Worm (Caenorhabditis elegans): ENCODE measurements around the gene clec-232.

Gene clec-232

ce11 chrV:16023051-16023450, 47.1 kb downstream of the clec-232 start, which contains the start of gene cwc-15:
Gene cwc-15 (plus strand): TSS chrV:16023351.
- TF ChIP-seq snpc-4 (GFP tag; optimal IDR thresholded peaks at IDR 0.05) (no peak), snpc-4 (tag; optimal IDR thresholded peaks at IDR 0.05) (no peak), sptf-2 (GFP tag; optimal IDR thresholded peaks at IDR 0.05) (no peak), F22D6.2 (tag; optimal IDR thresholded peaks at IDR 0.05) (no peak), ztf-22 (GFP tag; optimal IDR thresholded peaks at IDR 0.05) (no peak), lir-1 (GFP tag; conservative IDR thresholded peaks at IDR 0.05) (no peak), nhr-179 (tag; optimal IDR thresholded peaks at IDR 0.05) (no peak), hsf-1 (GFP tag; IDR thresholded peaks at IDR 0.05) (no peak), D2030.7 (GFP tag; IDR thresholded peaks at IDR 0.05) (no peak), ztf-6 (GFP tag; IDR thresholded peaks at IDR 0.05) (no peak), nhr-27 (tag; optimal IDR thresholded peaks at IDR 0.05) (no peak), dpl-1 (GFP tag; optimal IDR thresholded peaks at IDR 0.05) (no peak), atf-7 (tag; optimal IDR thresholded peaks at IDR 0.05) (no peak), K12H6.12 (tag; optimal IDR thresholded peaks at IDR 0.05) (no peak), F55B11.4 (tag; optimal IDR thresholded peaks at IDR 0.05; ENCODE audit: borderline replicate concordance, insufficient read depth) (no peak), ztf-26 (tag; optimal IDR thresholded peaks at IDR 0.05) (no peak), mxl-1 (tag; optimal IDR thresholded peaks at IDR 0.05) (no peak)

- TF ChIP-seq zfh-2 (GFP tag; conservative IDR thresholded peaks at IDR 0.05) (peak; percentile 79), F39B2.1 (GFP tag; IDR thresholded peaks at IDR 0.05) (no peak)
These were observed 47.6 kb downstream of the clec-232 start for ce11 chrV:16023559-16023958.

- TF ChIP-seq hlh-12 (tag; optimal IDR thresholded peaks at IDR 0.05) (no peak), ztf-28 (GFP tag; IDR thresholded peaks at IDR 0.05) (no peak), C06A6.2 (GFP tag; conservative IDR thresholded peaks at IDR 0.05) (no peak), rec-8 (tag; optimal IDR thresholded peaks at IDR 0.05) (no peak), sptf-2 (GFP tag; optimal IDR thresholded peaks at IDR 0.05) (no peak), lin-35 (GFP tag; optimal IDR thresholded peaks at IDR 0.05) (no peak), attf-3 (GFP tag; conservative IDR thresholded peaks at IDR 0.05) (no peak), madf-6 (GFP tag; IDR thresholded peaks at IDR 0.05) (peak; percentile 81), xnd-1 (tag; optimal IDR thresholded peaks at IDR 0.05) (peak; percentile 79), nhr-90 (tag; optimal IDR thresholded peaks at IDR 0.05) (no peak), F49E8.2 (tag; optimal IDR thresholded peaks at IDR 0.05; ENCODE audit: insufficient read depth) (peak; percentile 1), B0336.3 (GFP tag; IDR thresholded peaks at IDR 0.05) (peak; percentile 24; the same call in 1 of the 2 replicates), bed-1 (GFP tag; IDR thresholded peaks at IDR 0.05) (no peak), nfya-1 (tag; optimal IDR thresholded peaks at IDR 0.05; ENCODE audit: borderline replicate concordance, insufficient read depth) (no peak), hmg-20 (GFP tag; IDR thresholded peaks at IDR 0.05) (no peak), ekl-4 (GFP tag; IDR thresholded peaks at IDR 0.05) (peak; percentile 54; the same call in 1 of the 2 replicates), Y53G8AR.9 (GFP tag; conservative IDR thresholded peaks at IDR 0.05) (no peak), lsl-1 (GFP tag; optimal IDR thresholded peaks at IDR 0.05) (peak; percentile 88), mxl-1 (tag; optimal IDR thresholded peaks at IDR 0.05) (no peak), mcd-1 (GFP tag; IDR thresholded peaks at IDR 0.05) (no peak), hlh-26 (GFP tag; conservative IDR thresholded peaks at IDR 0.05) (no peak), D2030.7 (GFP tag; IDR thresholded peaks at IDR 0.05) (peak; percentile 56), Y56A3A.18 (GFP tag; IDR thresholded peaks at IDR 0.05) (no peak), ceh-40 (GFP tag; IDR thresholded peaks at IDR 0.05) (no peak), ztf-3 (GFP tag; optimal IDR thresholded peaks at IDR 0.05) (no peak), madf-8 (GFP tag; conservative IDR thresholded peaks at IDR 0.05) (peak; percentile 38; the same call in 1 of the 2 replicates), him-1 (tag; optimal IDR thresholded peaks at IDR 0.05) (peak; percentile 12), snpc-1.1 (tag; optimal IDR thresholded peaks at IDR 0.05; ENCODE audit: insufficient read depth) (no peak), ceh-79 (tag; optimal IDR thresholded peaks at IDR 0.05) (peak; percentile 38), F33H1.4 (GFP tag; IDR thresholded peaks at IDR 0.05) (peak; percentile 84)
These were observed 48.4 kb downstream of the clec-232 start, which contains the start of gene T10C6.6 for ce11 chrV:16024300-16024699. Gene T10C6.6 (plus strand): TSS chrV:16024326.

Data from whole organism, young adult.